Fruit fly (Drosophila melanogaster): ENCODE data around the gene CG11309.

DNA sequence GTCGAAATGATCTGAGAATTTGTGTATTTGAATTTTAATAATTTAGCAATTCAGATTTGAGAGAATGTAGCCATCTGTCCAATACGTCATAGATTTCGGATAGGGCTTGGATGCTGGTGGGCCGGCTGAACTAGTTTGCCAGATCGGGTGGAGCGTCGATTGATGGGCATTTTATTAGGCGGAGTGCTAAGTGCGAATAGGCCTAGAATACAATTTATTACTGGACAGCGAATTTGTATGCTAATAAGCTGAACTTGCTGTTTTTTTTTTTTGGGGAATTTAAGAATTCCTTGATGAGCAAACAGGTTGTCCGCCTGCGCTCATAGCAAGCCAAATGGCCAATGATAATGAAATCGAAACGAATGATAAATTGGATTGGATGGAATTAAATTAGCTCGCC is 5.3 kb downstream of the CG11309 start:
- TF ChIP-seq Hr96 (GFP tag; optimal IDR thresholded peaks at IDR 0.05) = no peak
- no peak for TF ChIP-seq CG12768 (GFP tag; optimal IDR thresholded peaks at IDR 0.05)
